Worm (Caenorhabditis elegans) whole organism, early embryonic: Measurements from ENCODE around the gene mdt-26.

ENCODE experiments used
- B0310.2 ChIP-seq: sonication (generic microtip); optimal IDR thresholded peaks from 2 replicates; lab custom pipeline; 2016; ENCODE audit warnings: mild to moderate bottlenecking, missing genetic modification characterization, missing compliant biosample characterization
- F13C5.2 ChIP-seq: sonication (generic microtip); optimal IDR thresholded peaks from 2 replicates; lab custom pipeline; 2017; ENCODE audit warnings: mild to moderate bottlenecking, missing genetic modification characterization, inconsistent platforms, missing compliant biosample characterization
- aly-1 ChIP-seq: sonication (generic microtip); optimal IDR thresholded peaks from 2 replicates; lab custom pipeline; 2016; ENCODE audit warnings: missing genetic modification characterization, missing compliant biosample characterization
- ama-1 ChIP-seq: fragments of 150-350 bp; optimal IDR thresholded peaks from 2 replicates; lab custom pipeline; 2014
- ceh-13 ChIP-seq: fragments of 200-800 bp; sonication (Bioruptor generic); optimal IDR thresholded peaks from 2 replicates; lab custom pipeline; 2018; ENCODE audit warnings: mild to moderate bottlenecking, missing genetic modification characterization, missing compliant biosample characterization
- ceh-36 ChIP-seq: sonication (generic microtip); optimal IDR thresholded peaks from 2 replicates; lab custom pipeline; 2016; ENCODE audit warnings: missing genetic modification characterization, inconsistent platforms, missing compliant biosample characterization
- ets-7 ChIP-seq: sonication (generic microtip); optimal IDR thresholded peaks from 2 replicates; lab custom pipeline; 2016; ENCODE audit warnings: missing genotype, missing genetic modification characterization, missing compliant biosample characterization
- flt-1 ChIP-seq: fragments of 200-800 bp; sonication (Bioruptor generic); IDR thresholded peaks from 2 replicates; pipeline ENCODE4 v1.3.6; 2022; ENCODE audit warnings: missing genetic modification characterization, missing compliant biosample characterization
- hmbx-1 ChIP-seq: sonication (generic microtip); optimal IDR thresholded peaks from 2 replicates; lab custom pipeline; 2016; ENCODE audit warnings: mild to moderate bottlenecking, missing genetic modification characterization, missing compliant biosample characterization
- hmg-4 ChIP-seq: fragments of 200-800 bp; sonication (Bioruptor generic); optimal IDR thresholded peaks from 2 replicates; lab custom pipeline; 2018; ENCODE audit warnings: mild to moderate bottlenecking, missing genetic modification characterization, missing compliant biosample characterization
- hnd-1 ChIP-seq: sonication (generic microtip); optimal IDR thresholded peaks from 2 replicates; lab custom pipeline; 2016; ENCODE audit warnings: missing genetic modification characterization, missing compliant biosample characterization
- pes-1 ChIP-seq: fragments of 200-800 bp; sonication (Bioruptor generic); IDR thresholded peaks from 2 replicates; pipeline ENCODE4 v1.3.6; 2022; ENCODE audit warnings: missing genetic modification reagents, missing genetic modification characterization, missing compliant biosample characterization
- scrt-1 ChIP-seq: fragments of 200-800 bp; sonication (Bioruptor generic); IDR thresholded peaks from 2 replicates; pipeline ENCODE4 v1.3.6; 2022; ENCODE audit warnings: missing genetic modification characterization, missing compliant biosample characterization
- sea-1 ChIP-seq: fragments of 200-800 bp; sonication (Bioruptor generic); conservative IDR thresholded peaks from 2 replicates; pipeline ENCODE4 v1.3.6; 2022; ENCODE audit warnings: missing genetic modification characterization, missing compliant biosample characterization
- tbx-11 ChIP-seq: fragments of 200-800 bp; sonication (Bioruptor generic); IDR thresholded peaks from 2 replicates; pipeline ENCODE4 v1.3.6; 2022; ENCODE audit warnings: missing genetic modification characterization, missing compliant biosample characterization
- tbx-37 ChIP-seq: fragments of 200-800 bp; sonication (Bioruptor generic); conservative IDR thresholded peaks from 2 replicates; pipeline ENCODE4 v1.3.6; 2022; ENCODE audit warnings: missing genetic modification reagents, missing genetic modification characterization, missing compliant biosample characterization
- tra-4 ChIP-seq: sonication (generic microtip); optimal IDR thresholded peaks from 2 replicates; lab custom pipeline; 2017; ENCODE audit warnings: missing genetic modification characterization, missing compliant biosample characterization

Gene mdt-26

ce11 chrII:5651426-5651825, 9.6 kb upstream of the mdt-26 start:
- TF ChIP-seq sea-1 (no peak), aly-1 (tag; lab: Kevin White, UChicago) (peak; percentile 16)

ce11 chrII:5652334-5652733, 8.6 kb upstream of the mdt-26 start, which contains the start of gene bli-2:
Gene bli-2, minus strand, starts transcription at chrII:5652434.
- TF ChIP-seq tbx-11 (GFP tag; lab: Robert Waterston, UW) (no peak), B0310.2 (tag; lab: Kevin White, UChicago) (no peak), scrt-1 (GFP tag; lab: Robert Waterston, UW) (no peak), ceh-13 (GFP tag; lab: Kevin White, UChicago) (no peak), hnd-1 (no peak), ceh-36 (no peak), flt-1 (GFP tag; lab: Robert Waterston, UW) (no peak), ets-7 (no peak), tbx-37 (GFP tag; lab: Robert Waterston, UW) (no peak)

- TF ChIP-seq sea-1: no peak
- no peak for TF ChIP-seq pes-1 (GFP tag; lab: Robert Waterston, UW)
- no peak for TF ChIP-seq ceh-13 (GFP tag; lab: Kevin White, UChicago)
- no peak for TF ChIP-seq F13C5.2
- TF ChIP-seq tbx-37 (GFP tag; lab: Robert Waterston, UW): no peak
- TF ChIP-seq flt-1 (GFP tag; lab: Robert Waterston, UW): no peak
- TF ChIP-seq hnd-1: no peak
- no peak for TF ChIP-seq ceh-36
- TF ChIP-seq B0310.2 (tag; lab: Kevin White, UChicago): no peak
- no peak for TF ChIP-seq scrt-1 (GFP tag; lab: Robert Waterston, UW)
- TF ChIP-seq hmbx-1 (tag; lab: Kevin White, UChicago): no peak
- no peak for TF ChIP-seq tbx-11 (GFP tag; lab: Robert Waterston, UW)
- TF ChIP-seq tra-4 (tag; lab: Kevin White, UChicago): no peak
- no peak for TF ChIP-seq hmg-4 (GFP tag; lab: Kevin White, UChicago)
- TF ChIP-seq aly-1 (tag; lab: Kevin White, UChicago): no peak
- no peak for TF ChIP-seq ama-1
- TF ChIP-seq ets-7: no peak
Observed at ce11 chrII:5654215-5654614, 6.8 kb upstream of the mdt-26 start, which contains the start of gene F59E12.1. Gene F59E12.1, plus strand, starts transcription at chrII:5654515.

- TF ChIP-seq tbx-37 (GFP tag; lab: Robert Waterston, UW) (no peak), ama-1 (no peak), flt-1 (GFP tag; lab: Robert Waterston, UW) (no peak), F13C5.2 (no peak)
Observed at ce11 chrII:5659675-5660074, 1.3 kb upstream of the mdt-26 start, which contains the start of gene fut-3. Gene fut-3, minus strand, starts transcription at chrII:5659775.

- no peak for TF ChIP-seq tra-4 (tag; lab: Kevin White, UChicago)
Observed at ce11 chrII:5660155-5660554, 826 bp upstream of the mdt-26 start.

ce11 chrII:5661735-5662177, 775 bp downstream of the mdt-26 start:
- peak; percentile 93 for TF ChIP-seq sea-1
- peak; percentile 80 for TF ChIP-seq tbx-11 (GFP tag; lab: Robert Waterston, UW)
- TF ChIP-seq hmg-4 (GFP tag; lab: Kevin White, UChicago): peak; percentile 92
- peak; percentile 73 for TF ChIP-seq F13C5.2
- peak; percentile 40 for TF ChIP-seq ets-7
- TF ChIP-seq hmbx-1 (tag; lab: Kevin White, UChicago): peak; percentile 78
- peak; percentile 82 for TF ChIP-seq B0310.2 (tag; lab: Kevin White, UChicago)
- TF ChIP-seq hnd-1: peak; percentile 64
- TF ChIP-seq pes-1 (GFP tag; lab: Robert Waterston, UW): peak; percentile 83
- peak; percentile 90 for TF ChIP-seq scrt-1 (GFP tag; lab: Robert Waterston, UW)
- TF ChIP-seq tbx-37 (GFP tag; lab: Robert Waterston, UW): peak; percentile 72
- TF ChIP-seq aly-1 (tag; lab: Kevin White, UChicago): peak; percentile 83
- TF ChIP-seq ceh-13 (GFP tag; lab: Kevin White, UChicago): peak; percentile 19
- peak; percentile 96 for TF ChIP-seq ama-1
- peak; percentile 72 for TF ChIP-seq tra-4 (tag; lab: Kevin White, UChicago)
- TF ChIP-seq ceh-36: peak; percentile 66
- TF ChIP-seq flt-1 (GFP tag; lab: Robert Waterston, UW): peak; percentile 73

- TF ChIP-seq hmg-4 (GFP tag; lab: Kevin White, UChicago) (no peak), hnd-1 (no peak), ets-7 (no peak), B0310.2 (tag; lab: Kevin White, UChicago) (no peak), pes-1 (GFP tag; lab: Robert Waterston, UW) (no peak), flt-1 (GFP tag; lab: Robert Waterston, UW) (no peak)
Observed at ce11 chrII:5663180-5663791, 2.3 kb downstream of the mdt-26 start.

ce11 chrII:5665029-5665428, 4.0 kb downstream of the mdt-26 start, which contains the start of gene C25H3.15:
Gene C25H3.15, plus strand, starts transcription at chrII:5665329.
- TF ChIP-seq F13C5.2 (no peak), flt-1 (GFP tag; lab: Robert Waterston, UW) (no peak), B0310.2 (tag; lab: Kevin White, UChicago) (no peak), hnd-1 (no peak)

- no peak for TF ChIP-seq ama-1
- TF ChIP-seq ceh-36: no peak
- no peak for TF ChIP-seq tra-4 (tag; lab: Kevin White, UChicago)
- TF ChIP-seq ceh-13 (GFP tag; lab: Kevin White, UChicago): no peak
Observed at ce11 chrII:5665991-5666390, 5.0 kb downstream of the mdt-26 start, which contains the start of gene C25H3.16. Gene C25H3.16, plus strand, starts transcription at chrII:5666291.
